Fruit fly (Drosophila melanogaster) whole organism, embryonic: ENCODE measurements around the gene CG6928.
A peak's percentile ranks its signal among the peaks of the same experiment; 100 is the strongest.

ENCODE experiments used
- Aef1 ChIP-seq: fragments of 200-800 bp; sonication (Bioruptor generic); IDR thresholded peaks from 3 replicates; pipeline ENCODE4 v1.3.6; 2022; ENCODE audit warnings: missing biosample characterization, missing genetic modification characterization
- Asciz ChIP-seq: fragments of 200-800 bp; sonication (Bioruptor generic); optimal IDR thresholded peaks from 2 replicates; lab custom pipeline; 2017; ENCODE audit warnings: missing biosample characterization, mild to moderate bottlenecking, missing genetic modification characterization, missing genetic modification reagents
- Atf3 ChIP-seq: fragments of 200-800 bp; sonication (Bioruptor generic); optimal IDR thresholded peaks from 3 replicates; lab custom pipeline; 2016; ENCODE audit warnings: missing biosample characterization, missing genetic modification characterization
- Awh ChIP-seq: fragments of 200-800 bp; sonication (Bioruptor generic); IDR thresholded peaks from 2 replicates; pipeline ENCODE4, ENCODE4 v1.3.6; 2022; ENCODE audit warnings: missing biosample characterization, missing genetic modification characterization
- CG10147 ChIP-seq: fragments of 200-800 bp; sonication (Bioruptor generic); optimal IDR thresholded peaks from 2 replicates; lab custom pipeline; 2019; ENCODE audit warnings: missing biosample characterization, mild to moderate bottlenecking, missing genetic modification characterization, moderate library complexity
- CG11560 ChIP-seq: fragments of 200-800 bp; sonication (Bioruptor generic); IDR thresholded peaks from 3 replicates; pipeline ENCODE4 v1.3.6; 2022; ENCODE audit warnings: missing biosample characterization, missing genetic modification characterization
- CG12391 ChIP-seq: fragments of 200-800 bp; sonication (Bioruptor generic); optimal IDR thresholded peaks from 3 replicates; lab custom pipeline; 2018; ENCODE audit warnings: missing biosample characterization, mild to moderate bottlenecking, missing genetic modification characterization, moderate library complexity
- CG14710 ChIP-seq: fragments of 200-800 bp; sonication (Bioruptor generic); optimal IDR thresholded peaks from 3 replicates; lab custom pipeline; 2019; ENCODE audit warnings: missing biosample characterization, mild to moderate bottlenecking, missing genetic modification characterization, moderate library complexity
- CG15073 ChIP-seq: fragments of 200-800 bp; sonication (Bioruptor generic); optimal IDR thresholded peaks from 2 replicates; lab custom pipeline; 2016; ENCODE audit warnings: missing biosample characterization, missing genetic modification characterization
- CG1647 ChIP-seq: fragments of 200-800 bp; sonication (Bioruptor generic); optimal IDR thresholded peaks from 3 replicates; lab custom pipeline; 2016; ENCODE audit warnings: missing biosample characterization, missing genetic modification characterization
- CG31224 ChIP-seq: fragments of 200-800 bp; sonication (Bioruptor generic); IDR thresholded peaks from 2 replicates; pipeline ENCODE4 v1.3.6; 2022; ENCODE audit warnings: missing biosample characterization, missing genetic modification characterization
- CG31365 ChIP-seq: fragments of 200-800 bp; sonication (Bioruptor generic); optimal IDR thresholded peaks from 2 replicates; lab custom pipeline; 2018; ENCODE audit warnings: missing biosample characterization, mild to moderate bottlenecking, missing genetic modification characterization
- CG3407 ChIP-seq: fragments of 200-800 bp; sonication (Bioruptor generic); optimal IDR thresholded peaks from 2 replicates; lab custom pipeline; 2018; ENCODE audit warnings: missing biosample characterization, mild to moderate bottlenecking, missing genetic modification characterization
- CG4360 ChIP-seq: fragments of 200-800 bp; sonication (Bioruptor generic); IDR thresholded peaks from 2 replicates; pipeline ENCODE4 v1.3.6; 2022; ENCODE audit warnings: missing biosample characterization, missing genetic modification characterization
- CG5245 ChIP-seq: fragments of 200-800 bp; sonication (Bioruptor generic); optimal IDR thresholded peaks from 3 replicates; lab custom pipeline; 2016; ENCODE audit warnings: missing biosample characterization, missing genetic modification characterization
- CG9215 ChIP-seq: fragments of 200-800 bp; sonication (Bioruptor generic); IDR thresholded peaks from 2 replicates; pipeline ENCODE4 v1.3.6; 2022; ENCODE audit warnings: missing biosample characterization, missing genetic modification characterization
- Camta ChIP-seq: fragments of 200-800 bp; sonication (Bioruptor generic); optimal IDR thresholded peaks from 2 replicates; lab custom pipeline; 2016; ENCODE audit warnings: missing biosample characterization, missing genetic modification characterization
- CrebB ChIP-seq: fragments of 200-800 bp; sonication (Bioruptor generic); optimal IDR thresholded peaks from 3 replicates; lab custom pipeline; 2018; ENCODE audit warnings: missing biosample characterization, mild to moderate bottlenecking, missing genetic modification characterization
- D ChIP-seq, 2 experiments: fragments of 200-800 bp in 1 of 2; fragments of >200 bp in 1 of 2; sonication (Bioruptor generic) in 1 of 2; optimal IDR thresholded peaks; 2 replicates in 1 of 2; 3 replicates in 1 of 2; lab custom pipeline; 2017; ENCODE audit warnings: mild to moderate bottlenecking in 1 of 2, missing biosample characterization in 1 of 2, missing genetic modification characterization in 1 of 2, missing genetic modification reagents in 1 of 2
- Doc2 ChIP-seq: fragments of 200-800 bp; sonication (Bioruptor generic); IDR thresholded peaks from 2 replicates; pipeline ENCODE4 v1.3.6; 2022; ENCODE audit warnings: missing biosample characterization, missing genetic modification characterization
- ERR ChIP-seq: fragments of 200-800 bp; sonication (Bioruptor generic); optimal IDR thresholded peaks from 2 replicates; lab custom pipeline; 2016; ENCODE audit warnings: missing biosample characterization, missing genetic modification characterization
- H2.0 ChIP-seq: fragments of 200-800 bp; sonication (Bioruptor generic); IDR thresholded peaks from 2 replicates; pipeline ENCODE4 v1.3.6; 2022; ENCODE audit warnings: missing biosample characterization, missing genetic modification characterization
- Hand ChIP-seq: fragments of 200-800 bp; sonication (Bioruptor generic); optimal IDR thresholded peaks from 2 replicates; lab custom pipeline; 2017; ENCODE audit warnings: mild to moderate bottlenecking, missing biosample characterization, missing genetic modification reagents, missing genetic modification characterization
- Lim3 ChIP-seq: fragments of 200-800 bp; sonication (Bioruptor generic); IDR thresholded peaks from 2 replicates; pipeline ENCODE4 v1.3.6; 2022; ENCODE audit warnings: missing biosample characterization, missing genetic modification characterization
- MBD-R2 ChIP-seq: fragments of 200-800 bp; sonication (Bioruptor generic); IDR thresholded peaks from 2 replicates; pipeline ENCODE4 v1.3.6; 2022; ENCODE audit warnings: missing biosample characterization, missing genetic modification characterization
- Mad ChIP-seq: fragments of 200-800 bp; sonication (Bioruptor generic); optimal IDR thresholded peaks from 2 replicates; lab custom pipeline; 2016; ENCODE audit warnings: missing biosample characterization, missing genetic modification characterization
- Stat92E ChIP-seq, 3 experiments: fragments of >200 bp in 2 of 3; fragments of 200-800 bp in 1 of 3; sonication (Bioruptor generic) in 1 of 3; optimal IDR thresholded peaks; 2 replicates each; lab custom pipeline; 2017 to 2019; ENCODE audit warnings: missing biosample characterization in 3 of 3, missing genetic modification characterization in 3 of 3, mild to moderate bottlenecking in 1 of 3, moderate library complexity in 1 of 3
- Usf ChIP-seq: fragments of 200-800 bp; sonication (Bioruptor generic); optimal IDR thresholded peaks from 2 replicates; lab custom pipeline; 2017; ENCODE audit warnings: missing genotype, missing biosample characterization, missing genetic modification characterization
- Vsx1 ChIP-seq: fragments of 200-800 bp; sonication (Bioruptor generic); optimal IDR thresholded peaks from 2 replicates; lab custom pipeline; 2017; ENCODE audit warnings: missing biosample characterization, mild to moderate bottlenecking, missing genetic modification characterization, missing genetic modification reagents
- Xbp1 ChIP-seq: fragments of 200-800 bp; sonication (Bioruptor generic); optimal IDR thresholded peaks from 3 replicates; lab custom pipeline; 2016; ENCODE audit warnings: missing biosample characterization, mild to moderate bottlenecking, missing genetic modification characterization
- ab ChIP-seq: fragments of 200-800 bp; sonication (Bioruptor generic); optimal IDR thresholded peaks from 2 replicates; lab custom pipeline; 2016; ENCODE audit warnings: missing biosample characterization, missing genetic modification characterization
- amos ChIP-seq: fragments of 200-800 bp; sonication (Bioruptor generic); IDR thresholded peaks from 2 replicates; pipeline ENCODE4 v1.3.6; 2022; ENCODE audit warnings: missing biosample characterization, missing genetic modification characterization; ENCODE audit not compliant: partially characterized antibody
- bbx ChIP-seq: fragments of 200-800 bp; sonication (Bioruptor generic); IDR thresholded peaks from 2 replicates; pipeline ENCODE4 v1.3.6; 2022; ENCODE audit warnings: missing biosample characterization, missing genetic modification characterization; ENCODE audit not compliant: partially characterized antibody
- chn ChIP-seq: fragments of 200-800 bp; sonication (Bioruptor generic); optimal IDR thresholded peaks from 2 replicates; lab custom pipeline; 2016; ENCODE audit warnings: missing biosample characterization, missing genetic modification characterization
- eve ChIP-seq, 2 experiments: fragments of >200 bp; optimal IDR thresholded peaks; 2 replicates each; lab custom pipeline; 2017; ENCODE audit warnings: missing biosample characterization in 2 of 2, missing genetic modification characterization in 2 of 2
- gcm2 ChIP-seq: fragments of 200-800 bp; sonication (Bioruptor generic); optimal IDR thresholded peaks from 2 replicates; lab custom pipeline; 2016; ENCODE audit warnings: missing biosample characterization, missing genetic modification characterization
- gem ChIP-seq: fragments of 200-800 bp; sonication (Bioruptor generic); optimal IDR thresholded peaks from 2 replicates; lab custom pipeline; 2019; ENCODE audit warnings: missing biosample characterization, mild to moderate bottlenecking, missing genetic modification characterization, moderate library complexity
- h ChIP-seq: fragments of >200 bp; optimal IDR thresholded peaks from 2 replicates; lab custom pipeline; 2017
- jigr1 ChIP-seq: fragments of 200-800 bp; sonication (Bioruptor generic); IDR thresholded peaks from 3 replicates; pipeline ENCODE4 v1.3.6; 2022; ENCODE audit warnings: missing biosample characterization, missing genetic modification characterization
- lilli ChIP-seq: fragments of 200-800 bp; sonication (Bioruptor generic); optimal IDR thresholded peaks from 3 replicates; lab custom pipeline; 2016; ENCODE audit warnings: missing biosample characterization, missing genetic modification characterization
- nerfin-1 ChIP-seq: fragments of 200-800 bp; sonication (Bioruptor generic); optimal IDR thresholded peaks from 3 replicates; lab custom pipeline; 2019; ENCODE audit warnings: missing biosample characterization, mild to moderate bottlenecking, missing genetic modification characterization, moderate library complexity
- seq ChIP-seq: fragments of 200-800 bp; sonication (Bioruptor generic); IDR thresholded peaks from 2 replicates; pipeline ENCODE4 v1.3.6; 2022; ENCODE audit warnings: missing biosample characterization, missing genetic modification characterization
- sisA ChIP-seq: fragments of 200-800 bp; sonication (Bioruptor generic); IDR thresholded peaks from 2 replicates; pipeline ENCODE4 v1.3.6; 2022; ENCODE audit warnings: missing biosample characterization, missing genetic modification characterization
- sob ChIP-seq: fragments of 200-800 bp; sonication (Bioruptor generic); IDR thresholded peaks from 2 replicates; pipeline ENCODE4 v1.3.6; 2022; ENCODE audit warnings: missing biosample characterization, missing genetic modification characterization
- sqz ChIP-seq: fragments of 200-800 bp; sonication (Bioruptor generic); optimal IDR thresholded peaks from 3 replicates; lab custom pipeline; 2018; ENCODE audit warnings: missing biosample characterization, mild to moderate bottlenecking, missing genetic modification characterization
- tgo ChIP-seq: fragments of 200-800 bp; sonication (Bioruptor generic); IDR thresholded peaks from 3 replicates; pipeline ENCODE4 v1.3.6; 2022; ENCODE audit warnings: missing biosample characterization, missing genetic modification characterization
- tx ChIP-seq: fragments of 200-800 bp; sonication (Bioruptor generic); optimal IDR thresholded peaks from 2 replicates; lab custom pipeline; 2016; ENCODE audit warnings: missing biosample characterization, missing genetic modification characterization
- zen2 ChIP-seq: fragments of 200-800 bp; sonication (Bioruptor generic); IDR thresholded peaks from 3 replicates; pipeline ENCODE4 v1.3.6; 2022; ENCODE audit warnings: missing biosample characterization, missing genetic modification characterization; ENCODE audit not compliant: partially characterized antibody

Gene CG6928

dm6 chr3L:12002321-12003248 is at the start of gene CG6928, which contains the start of gene Pop2 (continued):
- peak; percentile 70 for TF ChIP-seq gem (tag; lab: Kevin White, UChicago)
- TF ChIP-seq CG31365 (tag; lab: Kevin White, UChicago), result peak; percentile 9
- no peak for TF ChIP-seq Doc2 (GFP tag; lab: Robert Waterston, UW)
- TF ChIP-seq Lim3 (GFP tag; lab: Robert Waterston, UW), result 0 out of 2 replicates have a peak, but pooled peaks have one; percentile 15
- no peak for TF ChIP-seq sqz (GFP tag; lab: Kevin White, UChicago)
- TF ChIP-seq tx, result peak; percentile 82
- TF ChIP-seq CG10147 (GFP tag; lab: Kevin White, UChicago), result no peak
- peak; percentile 2 for TF ChIP-seq gcm2
- TF ChIP-seq Mad (GFP tag; lab: Kevin White, UChicago), result peak; percentile 82
- TF ChIP-seq bbx, result peak; percentile 79
- TF ChIP-seq Vsx1 (GFP tag; lab: Kevin White, UChicago), result peak; percentile 38
- TF ChIP-seq tgo, result peak; percentile 45; the same call in 2 of the 3 replicates
- TF ChIP-seq CG5245, result peak; percentile 80
- TF ChIP-seq CG12391 (tag; lab: Kevin White, UChicago), result peak; percentile 79
- peak; percentile 70 for TF ChIP-seq Camta
- peak; percentile 87 for TF ChIP-seq lilli (GFP tag; lab: Kevin White, UChicago)
- peak; percentile 48 for TF ChIP-seq Atf3 (GFP tag; lab: Kevin White, UChicago)
- TF ChIP-seq amos (GFP tag; lab: Robert Waterston, UW), result peak; percentile 83
- TF ChIP-seq Hand, result no peak
- TF ChIP-seq sob (GFP tag; lab: Robert Waterston, UW), result peak; percentile 87
- TF ChIP-seq Xbp1 (GFP tag; lab: Kevin White, UChicago), result peak; percentile 84
- TF ChIP-seq D (optimal IDR thresholded peaks at IDR 0.05; lab: Kevin White, UChicago), result no peak
- no peak for TF ChIP-seq D (GFP tag; optimal IDR thresholded peaks at IDR 0.05; lab: Kevin White, UChicago)
- TF ChIP-seq CG3407 (GFP tag; lab: Kevin White, UChicago), result peak; percentile 54
- TF ChIP-seq MBD-R2 (GFP tag; lab: Robert Waterston, UW), result peak; percentile 94
- no peak for TF ChIP-seq eve (GFP tag; optimal IDR thresholded peaks at IDR 0.05; lab: Kevin White, UChicago)
- TF ChIP-seq Usf, result peak; percentile 26
- TF ChIP-seq CG15073, result no peak
- TF ChIP-seq chn (GFP tag; lab: Kevin White, UChicago), result peak; percentile 87
- peak in 1 of 3 experiments; percentile 13 for TF ChIP-seq Stat92E (GFP tag; optimal IDR thresholded peaks at IDR 0.05; lab: Kevin White, UChicago)
- no peak for TF ChIP-seq Asciz
- TF ChIP-seq CrebB (tag; lab: Kevin White, UChicago), result peak; percentile 40
- TF ChIP-seq H2.0, result peak; percentile 60
- peak; percentile 62 for TF ChIP-seq Aef1 (GFP tag; lab: Robert Waterston, UW)
- peak; percentile 78 for TF ChIP-seq CG9215 (GFP tag; lab: Robert Waterston, UW)
- no peak for TF ChIP-seq h
- TF ChIP-seq zen2 (GFP tag; lab: Robert Waterston, UW), result peak; percentile 67; the same call in 1 of the 3 replicates
- TF ChIP-seq CG11560, result peak; percentile 67; the same call in 2 of the 3 replicates
- peak; percentile 58; the same call in 1 of the 2 replicates for TF ChIP-seq seq (GFP tag; lab: Robert Waterston, UW)
- peak; percentile 74 for TF ChIP-seq sisA (GFP tag; lab: Robert Waterston, UW)
- TF ChIP-seq ab (GFP tag; lab: Kevin White, UChicago), result peak; percentile 57
- peak; percentile 46; the same call in 1 of the 2 replicates for TF ChIP-seq CG31224 (GFP tag; lab: Robert Waterston, UW)
- TF ChIP-seq Awh (GFP tag; lab: Robert Waterston, UW), result no peak
- no peak for TF ChIP-seq CG4360 (GFP tag; lab: Robert Waterston, UW)
- TF ChIP-seq nerfin-1, result peak; percentile 13
- TF ChIP-seq CG1647 (GFP tag; lab: Kevin White, UChicago), result peak; percentile 76
- TF ChIP-seq ERR (GFP tag; lab: Kevin White, UChicago), result peak; percentile 59
- TF ChIP-seq jigr1, result no peak
- peak; percentile 89 for TF ChIP-seq CG14710 (tag; lab: Kevin White, UChicago)
